Fruit fly (Drosophila melanogaster) whole organism, embryonic: ENCODE data around the gene Nadsyn.

ENCODE experiments used
- Asciz ChIP-seq: fragments of 200-800 bp; sonication (Bioruptor generic); optimal IDR thresholded peaks from 2 replicates; lab custom pipeline; 2017; ENCODE audit warnings: missing biosample characterization, mild to moderate bottlenecking, missing genetic modification characterization, missing genetic modification reagents
- Atf-2 ChIP-seq: fragments of 200-800 bp; sonication (Bioruptor generic); optimal IDR thresholded peaks from 2 replicates; lab custom pipeline; 2016; ENCODE audit warnings: missing biosample characterization, missing genetic modification characterization
- B-H1 ChIP-seq: fragments of 200-800 bp; sonication (Bioruptor generic); IDR thresholded peaks from 3 replicates; pipeline ENCODE4 v1.3.6; 2022; ENCODE audit warnings: missing biosample characterization, missing genetic modification characterization
- CG10543 ChIP-seq: fragments of 200-800 bp; sonication (Bioruptor generic); optimal IDR thresholded peaks from 3 replicates; lab custom pipeline; 2017; ENCODE audit warnings: missing biosample characterization, mild to moderate bottlenecking, missing genetic modification characterization, moderate library complexity
- CG10654 ChIP-seq: fragments of 200-800 bp; sonication (Bioruptor generic); optimal IDR thresholded peaks from 2 replicates; lab custom pipeline; 2016; ENCODE audit warnings: missing biosample characterization, missing genetic modification characterization
- CG11504 ChIP-seq: fragments of 200-800 bp; sonication (Bioruptor generic); optimal IDR thresholded peaks from 3 replicates; lab custom pipeline; 2019; ENCODE audit warnings: missing biosample characterization, mild to moderate bottlenecking, missing genetic modification characterization, moderate library complexity
- CG12659 ChIP-seq: fragments of 200-800 bp; sonication (Bioruptor generic); optimal IDR thresholded peaks from 3 replicates; lab custom pipeline; 2017; ENCODE audit warnings: mild to moderate bottlenecking, missing biosample characterization, missing genetic modification reagents, missing genetic modification characterization
- CG13123 ChIP-seq: fragments of 200-800 bp; sonication (Bioruptor generic); optimal IDR thresholded peaks from 2 replicates; lab custom pipeline; 2016; ENCODE audit warnings: missing biosample characterization, missing genetic modification characterization
- CG16813 ChIP-seq: fragments of 200-800 bp; sonication (Bioruptor generic); IDR thresholded peaks from 3 replicates; pipeline ENCODE4 v1.3.6; 2022; ENCODE audit warnings: missing biosample characterization, missing genetic modification characterization; ENCODE audit not compliant: partially characterized antibody
- CG16815 ChIP-seq: fragments of 200-800 bp; sonication (Bioruptor generic); optimal IDR thresholded peaks from 3 replicates; lab custom pipeline; 2017; ENCODE audit warnings: missing biosample characterization, mild to moderate bottlenecking, missing genetic modification characterization
- CG17186 ChIP-seq: fragments of 200-800 bp; sonication (Bioruptor generic); optimal IDR thresholded peaks from 3 replicates; lab custom pipeline; 2017; ENCODE audit warnings: missing biosample characterization, missing genetic modification reagents, missing genetic modification characterization
- CG3163 ChIP-seq: fragments of 200-800 bp; sonication (Bioruptor generic); optimal IDR thresholded peaks from 3 replicates; lab custom pipeline; 2016; ENCODE audit warnings: missing biosample characterization, missing genetic modification characterization
- CG34422 ChIP-seq: fragments of 200-800 bp; sonication (Bioruptor generic); IDR thresholded peaks from 3 replicates; pipeline ENCODE4 v1.3.6; 2022; ENCODE audit warnings: missing biosample characterization, missing genetic modification characterization
- CG3995 ChIP-seq: fragments of 200-800 bp; sonication (Bioruptor generic); optimal IDR thresholded peaks from 3 replicates; lab custom pipeline; 2016; ENCODE audit warnings: missing biosample characterization, missing genetic modification characterization
- CG4282 ChIP-seq: fragments of 200-800 bp; sonication (Bioruptor generic); optimal IDR thresholded peaks from 2 replicates; lab custom pipeline; 2016; ENCODE audit warnings: missing biosample characterization, missing genetic modification characterization
- CG6175 ChIP-seq: fragments of 200-800 bp; sonication (Bioruptor generic); IDR thresholded peaks from 3 replicates; pipeline ENCODE4 v1.3.6; 2022; ENCODE audit warnings: missing biosample characterization, missing genetic modification characterization
- CG6791 ChIP-seq: fragments of 200-800 bp; sonication (Bioruptor generic); IDR thresholded peaks from 3 replicates; pipeline ENCODE4 v1.3.6; 2022; ENCODE audit warnings: missing biosample characterization, missing genetic modification characterization; ENCODE audit not compliant: partially characterized antibody
- CG8281 ChIP-seq: fragments of 200-800 bp; sonication (Bioruptor generic); optimal IDR thresholded peaks from 2 replicates; lab custom pipeline; 2018; ENCODE audit warnings: missing biosample characterization, mild to moderate bottlenecking, missing genetic modification characterization, moderate library complexity
- CG8765 ChIP-seq: fragments of 200-800 bp; sonication (Bioruptor generic); IDR thresholded peaks from 2 replicates; pipeline ENCODE4 v1.3.6; 2022; ENCODE audit warnings: missing biosample characterization, missing genetic modification characterization
- CG9609 ChIP-seq: fragments of 200-800 bp; sonication (Bioruptor generic); optimal IDR thresholded peaks from 3 replicates; lab custom pipeline; 2016; ENCODE audit warnings: missing biosample characterization, missing genetic modification characterization
- Ets97D ChIP-seq: fragments of 200-800 bp; sonication (Bioruptor generic); optimal IDR thresholded peaks from 3 replicates; lab custom pipeline; 2016; ENCODE audit warnings: missing biosample characterization, missing genetic modification characterization
- Fer2 ChIP-seq: fragments of 200-800 bp; sonication (Bioruptor generic); optimal IDR thresholded peaks from 2 replicates; lab custom pipeline; 2018; ENCODE audit warnings: missing biosample characterization, mild to moderate bottlenecking, missing genetic modification characterization, moderate library complexity
- H15 ChIP-seq: fragments of 200-800 bp; sonication (Bioruptor generic); IDR thresholded peaks from 3 replicates; pipeline ENCODE4 v1.3.6; 2022; ENCODE audit warnings: missing biosample characterization, missing genetic modification characterization
- HHEX ChIP-seq: fragments of 200-800 bp; sonication (Bioruptor generic); optimal IDR thresholded peaks from 3 replicates; lab custom pipeline; 2017; ENCODE audit warnings: missing biosample characterization, mild to moderate bottlenecking, missing genetic modification characterization, missing genetic modification reagents
- Hmr ChIP-seq: fragments of 200-800 bp; sonication (Bioruptor generic); optimal IDR thresholded peaks from 3 replicates; lab custom pipeline; 2017; ENCODE audit warnings: mild to moderate bottlenecking, missing biosample characterization, missing genetic modification reagents, missing genetic modification characterization
- Kr ChIP-seq: fragments of 200-800 bp; sonication (Bioruptor generic); optimal IDR thresholded peaks from 2 replicates; lab custom pipeline; 2017; ENCODE audit warnings: missing biosample characterization, mild to moderate bottlenecking, missing genetic modification characterization
- Lim3 ChIP-seq: fragments of 200-800 bp; sonication (Bioruptor generic); IDR thresholded peaks from 2 replicates; pipeline ENCODE4 v1.3.6; 2022; ENCODE audit warnings: missing biosample characterization, missing genetic modification characterization
- MBD-R2 ChIP-seq: fragments of 200-800 bp; sonication (Bioruptor generic); IDR thresholded peaks from 2 replicates; pipeline ENCODE4 v1.3.6; 2022; ENCODE audit warnings: missing biosample characterization, missing genetic modification characterization
- Nf-YA ChIP-seq: fragments of 200-800 bp; sonication (Bioruptor generic); IDR thresholded peaks from 2 replicates; pipeline ENCODE4 v1.3.6; 2022; ENCODE audit warnings: missing biosample characterization, missing genetic modification characterization
- Nf-YC ChIP-seq: fragments of 200-800 bp; optimal IDR thresholded peaks from 3 replicates; lab custom pipeline; 2019; ENCODE audit warnings: missing biosample characterization, mild to moderate bottlenecking, missing genetic modification characterization, moderate library complexity
- Oaz ChIP-seq: fragments of 200-800 bp; sonication (Bioruptor generic); IDR thresholded peaks from 2 replicates; pipeline ENCODE4 v1.3.6; 2022; ENCODE audit warnings: missing biosample characterization, missing genetic modification characterization
- Side ChIP-seq: fragments of 200-800 bp; sonication (Bioruptor generic); optimal IDR thresholded peaks from 2 replicates; lab custom pipeline; 2016; ENCODE audit warnings: missing biosample characterization, missing genetic modification characterization
- Sry-β ChIP-seq: fragments of 200-800 bp; sonication (Bioruptor generic); optimal IDR thresholded peaks from 2 replicates; lab custom pipeline; 2018; ENCODE audit warnings: missing biosample characterization, mild to moderate bottlenecking, missing genetic modification characterization, moderate library complexity
- aop ChIP-seq: fragments of 200-800 bp; sonication (Bioruptor generic); IDR thresholded peaks from 2 replicates; pipeline ENCODE4 v1.3.6; 2022; ENCODE audit warnings: missing biosample characterization, missing genetic modification characterization
- eve ChIP-seq, 2 experiments: fragments of >200 bp; optimal IDR thresholded peaks; 2 replicates each; lab custom pipeline; 2017; ENCODE audit warnings: missing biosample characterization in 2 of 2, missing genetic modification characterization in 2 of 2
- fd96Cb ChIP-seq: fragments of 200-800 bp; sonication (Bioruptor generic); optimal IDR thresholded peaks from 2 replicates; lab custom pipeline; 2018; ENCODE audit warnings: missing biosample characterization, mild to moderate bottlenecking, missing genetic modification characterization, moderate library complexity
- fu2 ChIP-seq: fragments of 200-800 bp; sonication (Bioruptor generic); optimal IDR thresholded peaks from 2 replicates; lab custom pipeline; 2016; ENCODE audit warnings: missing biosample characterization, missing genetic modification characterization
- hb ChIP-seq: fragments of 200-800 bp; sonication (Bioruptor generic); IDR thresholded peaks from 3 replicates; pipeline ENCODE4 v1.3.6; 2022; ENCODE audit warnings: missing biosample characterization, missing genetic modification characterization; ENCODE audit not compliant: partially characterized antibody
- lmd ChIP-seq: fragments of 200-800 bp; sonication (Bioruptor generic); IDR thresholded peaks from 2 replicates; pipeline ENCODE4 v1.3.6; 2022; ENCODE audit warnings: missing biosample characterization, missing genetic modification characterization
- maf-S ChIP-seq: fragments of 200-800 bp; sonication (Bioruptor generic); optimal IDR thresholded peaks from 2 replicates; lab custom pipeline; 2016; ENCODE audit warnings: missing biosample characterization, missing genetic modification characterization
- nerfin-1 ChIP-seq: fragments of 200-800 bp; sonication (Bioruptor generic); optimal IDR thresholded peaks from 3 replicates; lab custom pipeline; 2019; ENCODE audit warnings: missing biosample characterization, mild to moderate bottlenecking, missing genetic modification characterization, moderate library complexity
- nerfin-2 ChIP-seq: fragments of 200-800 bp; sonication (Bioruptor generic); IDR thresholded peaks from 2 replicates; pipeline ENCODE4 v1.3.6; 2022; ENCODE audit warnings: missing biosample characterization, missing genetic modification characterization; ENCODE audit not compliant: partially characterized antibody
- nom ChIP-seq: fragments of 200-800 bp; sonication (Bioruptor generic); optimal IDR thresholded peaks from 2 replicates; lab custom pipeline; 2017; ENCODE audit warnings: missing biosample characterization, missing genetic modification characterization, mild to moderate bottlenecking, moderate library complexity, missing genetic modification reagents
- onecut ChIP-seq: fragments of 200-800 bp; sonication (Bioruptor generic); IDR thresholded peaks from 2 replicates; pipeline ENCODE4 v1.3.6; 2022; ENCODE audit warnings: missing biosample characterization, missing genetic modification characterization
- p53 ChIP-seq: fragments of 200-800 bp; sonication (Bioruptor generic); optimal IDR thresholded peaks from 2 replicates; lab custom pipeline; 2016; ENCODE audit warnings: missing biosample characterization, missing genetic modification characterization
- ranshi ChIP-seq: fragments of 200-800 bp; sonication (Bioruptor generic); IDR thresholded peaks from 2 replicates; pipeline ENCODE4 v1.3.6; 2022; ENCODE audit warnings: missing biosample characterization, missing genetic modification characterization
- scrt ChIP-seq: fragments of 200-800 bp; sonication (Bioruptor generic); optimal IDR thresholded peaks from 2 replicates; lab custom pipeline; 2018; ENCODE audit warnings: missing biosample characterization, mild to moderate bottlenecking, missing genetic modification characterization, moderate library complexity
- slp2 ChIP-seq: fragments of 200-800 bp; sonication (Bioruptor generic); optimal IDR thresholded peaks from 2 replicates; lab custom pipeline; 2016; ENCODE audit warnings: missing biosample characterization, missing genetic modification characterization
- tna ChIP-seq: fragments of 200-800 bp; sonication (Bioruptor generic); IDR thresholded peaks from 2 replicates; pipeline ENCODE4 v1.3.6; 2022; ENCODE audit warnings: missing biosample characterization, missing genetic modification characterization; ENCODE audit not compliant: partially characterized antibody

Gene Nadsyn

DNA sequence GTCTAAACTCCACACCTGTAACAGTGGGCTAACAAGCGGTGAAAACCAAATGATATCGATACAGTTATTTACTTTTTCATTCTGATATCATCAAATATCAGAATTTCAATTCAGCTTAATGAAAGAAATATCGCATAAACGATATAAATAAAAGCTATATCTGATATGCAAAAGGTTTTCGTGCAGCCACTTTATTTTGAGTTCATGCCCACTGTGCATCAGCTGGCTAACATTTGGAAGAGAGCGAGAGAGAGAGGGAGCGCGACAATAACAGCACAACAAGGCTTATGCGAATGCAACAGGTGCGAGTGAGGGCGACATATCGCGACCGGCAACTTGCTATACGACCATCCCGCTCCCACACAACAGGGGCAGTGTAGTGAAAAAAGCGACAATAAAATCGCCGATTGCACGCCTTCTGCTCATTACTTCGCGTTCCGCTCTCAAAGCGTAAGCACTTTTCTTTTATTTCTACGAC is 21.4 kb upstream of the Nadsyn start, which contains the start of gene CG11151 (continued):
- TF ChIP-seq slp2 (GFP tag; lab: Kevin White, UChicago) (peak; percentile 94), Fer2 (tag; lab: Kevin White, UChicago) (peak; percentile 93), CG13123 (GFP tag; lab: Kevin White, UChicago) (peak; percentile 92), Nf-YC (tag; lab: Kevin White, UChicago) (peak; percentile 88), CG9609 (peak; percentile 98), lmd (GFP tag; lab: Robert Waterston, UW) (peak; percentile 93), Side (GFP tag; lab: Kevin White, UChicago) (peak; percentile 96), CG17186 (GFP tag; lab: Kevin White, UChicago) (peak; percentile 85), onecut (GFP tag; lab: Robert Waterston, UW) (peak; percentile 92), maf-S (GFP tag; lab: Kevin White, UChicago) (peak; percentile 96), CG3995 (GFP tag; lab: Kevin White, UChicago) (peak; percentile 70), H15 (GFP tag; lab: Robert Waterston, UW) (peak; percentile 94), Ets97D (GFP tag; lab: Kevin White, UChicago) (peak; percentile 86), Oaz (GFP tag; lab: Robert Waterston, UW) (peak; percentile 91), CG34422 (GFP tag; lab: Robert Waterston, UW) (peak; percentile 94), CG10654 (GFP tag; lab: Kevin White, UChicago) (peak; percentile 95), MBD-R2 (GFP tag; lab: Robert Waterston, UW) (peak; percentile 92), nerfin-2 (peak; percentile 81), CG8281 (tag; lab: Kevin White, UChicago) (peak; percentile 88), Atf-2 (GFP tag; lab: Kevin White, UChicago) (peak; percentile 96), fu2 (GFP tag; lab: Kevin White, UChicago) (peak; percentile 96), Nf-YA (GFP tag; lab: Robert Waterston, UW) (peak; percentile 91), scrt (GFP tag; lab: Kevin White, UChicago) (peak; percentile 94), ranshi (GFP tag; lab: Robert Waterston, UW) (peak; percentile 95), B-H1 (GFP tag; lab: Robert Waterston, UW) (peak; percentile 94), CG6791 (GFP tag; lab: Robert Waterston, UW) (peak; percentile 66; the same call in 2 of the 3 replicates), CG4282 (GFP tag; lab: Kevin White, UChicago) (peak; percentile 98), nerfin-1 (tag; lab: Kevin White, UChicago) (peak; percentile 94), CG16815 (GFP tag; lab: Kevin White, UChicago) (peak; percentile 96), hb (GFP tag; lab: Robert Waterston, UW) (peak; percentile 76; the same call in 1 of the 3 replicates), HHEX (GFP tag; lab: Kevin White, UChicago) (peak; percentile 96), CG12659 (GFP tag; lab: Kevin White, UChicago) (peak; percentile 98), CG3163 (peak; percentile 88), nom (peak; percentile 95), CG6175 (GFP tag; lab: Robert Waterston, UW) (peak; percentile 80; the same call in 2 of the 3 replicates), Sry-β (GFP tag; lab: Kevin White, UChicago) (peak; percentile 70), eve (GFP tag; optimal IDR thresholded peaks at IDR 0.05; lab: Kevin White, UChicago) (peak in 1 of 2 experiments; percentile 35), CG8765 (GFP tag; lab: Robert Waterston, UW) (peak; percentile 88), fd96Cb (tag; lab: Kevin White, UChicago) (peak; percentile 98), CG11504 (tag; lab: Kevin White, UChicago) (peak; percentile 96), CG10543 (GFP tag; lab: Kevin White, UChicago) (peak; percentile 97), tna (GFP tag; lab: Robert Waterston, UW) (peak; percentile 54; the same call in 1 of the 2 replicates), Hmr (GFP tag; lab: Kevin White, UChicago) (peak; percentile 98), CG16813 (GFP tag; lab: Robert Waterston, UW) (peak; percentile 61; the same call in 2 of the 3 replicates), Asciz (peak; percentile 96), Lim3 (GFP tag; lab: Robert Waterston, UW) (peak; percentile 77), aop (peak; percentile 72), p53 (GFP tag; lab: Kevin White, UChicago) (peak; percentile 93), Kr (GFP tag; lab: Kevin White, UChicago) (peak; percentile 54)
